Worm (Caenorhabditis elegans): ENCODE measurements around the gene C44H9.4.

C44H9.4 gene

ce11 chrV:12818486-12818885 is 17.0 kb upstream of the C44H9.4 start:
- TF ChIP-seq ces-1 (GFP tag; optimal IDR thresholded peaks at IDR 0.05) = peak; percentile 96
- TF ChIP-seq unc-62 (GFP tag; optimal IDR thresholded peaks at IDR 0.05) = no peak
- no peak for TF ChIP-seq mep-1 (tag; optimal IDR thresholded peaks at IDR 0.05)

- TF ChIP-seq bed-3 (GFP tag; optimal IDR thresholded peaks at IDR 0.05) (no peak), zip-8 (tag; optimal IDR thresholded peaks at IDR 0.05) (no peak), nhr-2 (tag; optimal IDR thresholded peaks at IDR 0.05) (no peak), ztf-11 (tag; optimal IDR thresholded peaks at IDR 0.05) (no peak), mab-5 (tag; optimal IDR thresholded peaks at IDR 0.05) (no peak), ham-2 (GFP tag; optimal IDR thresholded peaks at IDR 0.05) (peak; percentile 20), sem-2 (GFP tag; optimal IDR thresholded peaks at IDR 0.05) (no peak), lin-13 (tag; optimal IDR thresholded peaks at IDR 0.05) (no peak)
These were observed 16.3 kb upstream of the C44H9.4 start for ce11 chrV:12819155-12819554.

- TF ChIP-seq zip-8 (tag; optimal IDR thresholded peaks at IDR 0.05) (no peak), snpc-4 (tag; optimal IDR thresholded peaks at IDR 0.05) (no peak)
These were observed 15.6 kb upstream of the C44H9.4 start, which contains the start of the genes ZC443.4 and ugt-18 for ce11 chrV:12819792-12820453. TSS of gene ZC443.4 (minus strand) at chrV:12819886. TSS of gene ugt-18 (plus strand) at chrV:12820260.

- TF ChIP-seq elt-1 (tag; optimal IDR thresholded peaks at IDR 0.05; ENCODE audit: borderline replicate concordance, insufficient read depth) = no peak
- TF ChIP-seq ceh-39 (tag; optimal IDR thresholded peaks at IDR 0.05) = no peak
- TF ChIP-seq M03D4.4 (tag; optimal IDR thresholded peaks at IDR 0.05) = no peak
- TF ChIP-seq nhr-76 (tag; optimal IDR thresholded peaks at IDR 0.05) = no peak
- TF ChIP-seq lin-13 (tag; optimal IDR thresholded peaks at IDR 0.05) = no peak
- TF ChIP-seq mep-1 (tag; optimal IDR thresholded peaks at IDR 0.05) = no peak
- TF ChIP-seq bed-3 (GFP tag; optimal IDR thresholded peaks at IDR 0.05) = no peak
- no peak for TF ChIP-seq lin-32 (GFP tag; optimal IDR thresholded peaks at IDR 0.05)
- no peak for TF ChIP-seq unc-39 (tag; optimal IDR thresholded peaks at IDR 0.05)
- no peak for TF ChIP-seq unc-62 (GFP tag; optimal IDR thresholded peaks at IDR 0.05)
- TF ChIP-seq nhr-12 (tag; optimal IDR thresholded peaks at IDR 0.05) = no peak
These were observed 13.4 kb upstream of the C44H9.4 start for ce11 chrV:12822065-12822464.

ce11 chrV:12824777-12825176 is 10.7 kb upstream of the C44H9.4 start, which contains the start of gene ugt-16:
TSS of gene ugt-16 (plus strand) at chrV:12825024.
- no peak for TF ChIP-seq bed-3 (GFP tag; optimal IDR thresholded peaks at IDR 0.05)
- TF ChIP-seq lsy-2 (tag; optimal IDR thresholded peaks at IDR 0.05) = no peak
- TF ChIP-seq flh-1 (GFP tag; optimal IDR thresholded peaks at IDR 0.05) = no peak
- TF ChIP-seq unc-39 (tag; optimal IDR thresholded peaks at IDR 0.05) = no peak
- no peak for TF ChIP-seq unc-62 (GFP tag; optimal IDR thresholded peaks at IDR 0.05)
- no peak for TF ChIP-seq ceh-83 (GFP tag; optimal IDR thresholded peaks at IDR 0.05)
- TF ChIP-seq nhr-2 (tag; optimal IDR thresholded peaks at IDR 0.05) = no peak
- TF ChIP-seq hlh-1 (tag; optimal IDR thresholded peaks at IDR 0.05) = no peak

ce11 chrV:12827219-12827618 is 8.3 kb upstream of the C44H9.4 start, which contains the start of gene ugt-15:
TSS of gene ugt-15 (plus strand) at chrV:12827519.
- TF ChIP-seq nhr-12 (tag; optimal IDR thresholded peaks at IDR 0.05) = no peak
- TF ChIP-seq mab-5 (tag; optimal IDR thresholded peaks at IDR 0.05) = no peak
- TF ChIP-seq elt-3 (tag; optimal IDR thresholded peaks at IDR 0.05) = no peak
- TF ChIP-seq lsy-2 (tag; optimal IDR thresholded peaks at IDR 0.05) = no peak
- no peak for TF ChIP-seq cnd-1 (tag; optimal IDR thresholded peaks at IDR 0.05)
- TF ChIP-seq tbx-8 (GFP tag; optimal IDR thresholded peaks at IDR 0.05) = no peak
- TF ChIP-seq ham-2 (GFP tag; optimal IDR thresholded peaks at IDR 0.05) = no peak
- no peak for TF ChIP-seq nhr-237 (tag; optimal IDR thresholded peaks at IDR 0.05)
- no peak for TF ChIP-seq unc-120 (tag; optimal IDR thresholded peaks at IDR 0.05; ENCODE audit: poor library complexity, severe bottlenecking)
- no peak for TF ChIP-seq drap-1 (GFP tag; optimal IDR thresholded peaks at IDR 0.05)
- TF ChIP-seq ceh-39 (tag; optimal IDR thresholded peaks at IDR 0.05) = no peak
- no peak for TF ChIP-seq unc-62 (GFP tag; optimal IDR thresholded peaks at IDR 0.05)
- no peak for TF ChIP-seq zip-8 (tag; optimal IDR thresholded peaks at IDR 0.05)
- no peak for TF ChIP-seq bed-3 (GFP tag; optimal IDR thresholded peaks at IDR 0.05)
- TF ChIP-seq sptf-1 (tag; optimal IDR thresholded peaks at IDR 0.05) = no peak
- TF ChIP-seq nhr-2 (tag; optimal IDR thresholded peaks at IDR 0.05) = no peak
